Fruit fly (Drosophila melanogaster): Measurements from ENCODE around the gene CG3857.

DNA sequence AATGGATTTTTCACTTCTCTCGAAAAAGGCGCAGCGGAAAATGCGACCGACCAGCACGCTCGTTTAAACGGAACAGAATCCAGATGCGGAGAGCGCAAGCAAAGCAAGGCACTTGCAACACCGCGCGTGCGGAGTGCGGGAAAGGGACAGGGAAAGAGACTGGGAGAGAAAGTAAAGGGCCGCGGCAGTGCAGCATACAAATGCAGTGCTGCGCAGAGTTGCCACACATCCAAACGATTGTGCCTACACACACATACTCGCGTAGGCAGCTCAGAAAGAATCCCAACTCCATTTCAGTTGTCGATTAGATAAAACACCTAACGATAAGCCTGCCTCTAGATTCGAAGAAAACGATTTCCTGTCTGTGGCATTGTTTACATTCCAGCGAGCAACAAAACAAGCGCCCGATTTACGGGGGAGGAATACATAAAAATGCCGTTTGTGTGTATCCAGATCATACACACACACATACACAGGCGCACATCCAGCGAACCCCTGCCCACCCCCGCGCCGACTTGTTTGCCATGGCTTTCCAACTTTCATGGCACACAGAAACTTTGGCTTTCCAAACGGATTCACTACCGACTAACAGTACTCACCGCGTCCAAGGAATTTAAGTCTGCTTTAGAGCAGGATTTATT is 40.3 kb downstream of the CG3857 start:
- TF ChIP-seq sima (GFP tag; optimal IDR thresholded peaks at IDR 0.05) = no peak
- no peak for TF ChIP-seq Nf-YA (GFP tag; IDR thresholded peaks at IDR 0.05)
- no peak for TF ChIP-seq CG9727 (GFP tag; optimal IDR thresholded peaks at IDR 0.05)
- no peak for TF ChIP-seq CG2712 (tag; optimal IDR thresholded peaks at IDR 0.05)

All from whole organism, embryonic.